Worm (Caenorhabditis elegans) whole organism, mixed stage, embryonic: ENCODE measurements around the gene lact-6.

ENCODE experiments used
- bed-3 ChIP-seq: fragments of 200-800 bp; sonication (Bioruptor generic); optimal IDR thresholded peaks from 3 replicates; lab custom pipeline; 2018; ENCODE audit warnings: mild to moderate bottlenecking, missing genetic modification characterization, moderate library complexity, missing compliant biosample characterization
- blmp-1 ChIP-seq: fragments of 150-350 bp; optimal IDR thresholded peaks from 2 replicates; lab custom pipeline; 2014; ENCODE audit warnings: missing biosample characterization, missing genetic modification characterization
- ceh-39 ChIP-seq: fragments of 150-350 bp; optimal IDR thresholded peaks from 2 replicates; lab custom pipeline; 2014; ENCODE audit warnings: missing biosample characterization, missing genetic modification characterization
- ceh-43 ChIP-seq: fragments of 200-800 bp; sonication (Bioruptor generic); optimal IDR thresholded peaks from 2 replicates; lab custom pipeline; 2018; ENCODE audit warnings: mild to moderate bottlenecking, missing genetic modification characterization, moderate library complexity, missing compliant biosample characterization
- ceh-83 ChIP-seq: fragments of 200-800 bp; sonication (Bioruptor generic); optimal IDR thresholded peaks from 2 replicates; lab custom pipeline; 2018; ENCODE audit warnings: mild to moderate bottlenecking, missing genetic modification characterization, missing compliant biosample characterization
- ces-1 ChIP-seq: fragments of 150-350 bp; optimal IDR thresholded peaks from 2 replicates; lab custom pipeline; 2014; ENCODE audit warnings: missing biosample characterization, missing genetic modification reagents, missing genetic modification characterization
- cnd-1 ChIP-seq: fragments of 200-800 bp; sonication (Bioruptor generic); optimal IDR thresholded peaks from 2 replicates; lab custom pipeline; 2018; ENCODE audit warnings: mild to moderate bottlenecking, missing genetic modification characterization, missing compliant biosample characterization
- drap-1 ChIP-seq: fragments of 200-800 bp; sonication (Bioruptor generic); optimal IDR thresholded peaks from 3 replicates; lab custom pipeline; 2018; ENCODE audit warnings: mild to moderate bottlenecking, missing genetic modification characterization, missing compliant biosample characterization
- elt-3 ChIP-seq: fragments of 150-350 bp; optimal IDR thresholded peaks from 2 replicates; lab custom pipeline; 2014; ENCODE audit warnings: missing biosample characterization, missing genetic modification characterization
- flh-1 ChIP-seq: fragments of 200-800 bp; sonication (Bioruptor generic); optimal IDR thresholded peaks from 2 replicates; lab custom pipeline; 2018; ENCODE audit warnings: mild to moderate bottlenecking, missing genetic modification characterization, moderate library complexity, missing compliant biosample characterization
- ham-2 ChIP-seq: fragments of 200-800 bp; sonication (Bioruptor generic); optimal IDR thresholded peaks from 2 replicates; lab custom pipeline; 2018; ENCODE audit warnings: mild to moderate bottlenecking, missing genetic modification characterization, missing compliant biosample characterization
- hlh-1 ChIP-seq: fragments of 150-350 bp; optimal IDR thresholded peaks from 2 replicates; lab custom pipeline; 2014; ENCODE audit warnings: missing biosample characterization, missing genetic modification reagents, missing genetic modification characterization
- lin-13 ChIP-seq: fragments of 150-350 bp; optimal IDR thresholded peaks from 2 replicates; lab custom pipeline; 2014; ENCODE audit warnings: missing biosample characterization, missing genetic modification characterization
- lsy-2 ChIP-seq: fragments of 150-350 bp; optimal IDR thresholded peaks from 2 replicates; lab custom pipeline; 2014; ENCODE audit warnings: missing biosample characterization, missing genetic modification characterization
- mab-5 ChIP-seq: fragments of 150-350 bp; optimal IDR thresholded peaks from 2 replicates; lab custom pipeline; 2014; ENCODE audit warnings: missing biosample characterization, missing genetic modification characterization
- mep-1 ChIP-seq: fragments of 150-350 bp; optimal IDR thresholded peaks from 2 replicates; lab custom pipeline; 2017; ENCODE audit warnings: missing biosample characterization, missing genetic modification reagents, missing genetic modification characterization, inconsistent platforms
- nhr-12 ChIP-seq: fragments of 150-350 bp; optimal IDR thresholded peaks from 2 replicates; lab custom pipeline; 2014; ENCODE audit warnings: missing biosample characterization, missing genetic modification characterization
- nhr-2 ChIP-seq: fragments of 150-350 bp; optimal IDR thresholded peaks from 2 replicates; lab custom pipeline; 2014; ENCODE audit warnings: missing biosample characterization, missing genetic modification characterization
- nhr-237 ChIP-seq: fragments of 150-350 bp; optimal IDR thresholded peaks from 2 replicates; lab custom pipeline; 2014; ENCODE audit warnings: missing biosample characterization, missing genetic modification characterization
- nhr-28 ChIP-seq: fragments of 150-350 bp; optimal IDR thresholded peaks from 2 replicates; lab custom pipeline; 2014; ENCODE audit warnings: missing biosample characterization, missing genetic modification characterization
- nhr-76 ChIP-seq: sonication (generic microtip); optimal IDR thresholded peaks from 2 replicates; lab custom pipeline; 2017; ENCODE audit warnings: missing biosample characterization, missing genetic modification characterization
- snpc-4 ChIP-seq: fragments of 150-350 bp; optimal IDR thresholded peaks from 2 replicates; lab custom pipeline; 2014; ENCODE audit warnings: missing biosample characterization, missing genetic modification characterization
- sptf-1 ChIP-seq: sonication (generic microtip); optimal IDR thresholded peaks from 2 replicates; lab custom pipeline; 2017; ENCODE audit warnings: mild to moderate bottlenecking, missing genetic modification characterization, moderate library complexity, missing compliant biosample characterization
- tbx-8 ChIP-seq: fragments of 200-800 bp; sonication (Bioruptor generic); optimal IDR thresholded peaks from 2 replicates; lab custom pipeline; 2018; ENCODE audit warnings: mild to moderate bottlenecking, missing genetic modification characterization, moderate library complexity, missing compliant biosample characterization
- unc-120 ChIP-seq: sonication (generic microtip); optimal IDR thresholded peaks from 2 replicates; lab custom pipeline; 2017; ENCODE audit warnings: missing genetic modification characterization, missing compliant biosample characterization; ENCODE audit not compliant: poor library complexity, severe bottlenecking
- unc-39 ChIP-seq: fragments of 150-350 bp; optimal IDR thresholded peaks from 2 replicates; lab custom pipeline; 2014; ENCODE audit warnings: missing biosample characterization, missing genetic modification characterization
- zip-8 ChIP-seq: fragments of 150-350 bp; optimal IDR thresholded peaks from 2 replicates; lab custom pipeline; 2014; ENCODE audit warnings: missing biosample characterization, missing genetic modification characterization

Gene lact-6

ce11 chrIV:17432223-17432826, 1.1 kb upstream of the lact-6 start:
- TF ChIP-seq unc-120 (no peak), ceh-39 (tag; lab: Kevin White, UChicago) (no peak), nhr-237 (tag; lab: Kevin White, UChicago) (no peak), nhr-12 (tag; lab: Kevin White, UChicago) (no peak), nhr-76 (no peak), bed-3 (GFP tag; lab: Kevin White, UChicago) (no peak), hlh-1 (tag; lab: Kevin White, UChicago) (no peak), nhr-2 (tag; lab: Kevin White, UChicago) (no peak), nhr-28 (tag; lab: Kevin White, UChicago) (no peak), unc-39 (no peak), flh-1 (GFP tag; lab: Kevin White, UChicago) (no peak), elt-3 (no peak), drap-1 (GFP tag; lab: Kevin White, UChicago) (no peak), cnd-1 (tag; lab: Kevin White, UChicago) (no peak), snpc-4 (tag; lab: Kevin White, UChicago) (no peak)

- TF ChIP-seq bed-3 (GFP tag; lab: Kevin White, UChicago): no peak
- TF ChIP-seq ceh-83: no peak
- no peak for TF ChIP-seq lsy-2 (tag; lab: Kevin White, UChicago)
- TF ChIP-seq nhr-28 (tag; lab: Kevin White, UChicago): no peak
- TF ChIP-seq nhr-237 (tag; lab: Kevin White, UChicago): no peak
Observed at ce11 chrIV:17427423-17427822, 3.8 kb downstream of the lact-6 start, which contains the start of gene C06A12.3. TSS of gene C06A12.3 (plus strand) at chrIV:17427723.

- TF ChIP-seq ham-2 (GFP tag; lab: Kevin White, UChicago) (no peak), ces-1 (peak; percentile 17)
Observed at ce11 chrIV:17426970-17427369, 4.2 kb downstream of the lact-6 start.

- TF ChIP-seq elt-3 (no peak), ceh-43 (GFP tag; lab: Kevin White, UChicago) (no peak), mep-1 (tag; lab: Kevin White, UChicago) (no peak), lin-13 (tag; lab: Kevin White, UChicago) (no peak), cnd-1 (tag; lab: Kevin White, UChicago) (no peak), ceh-39 (tag; lab: Kevin White, UChicago) (no peak), snpc-4 (tag; lab: Kevin White, UChicago) (no peak)
Observed at ce11 chrIV:17417723-17418122, 13.5 kb downstream of the lact-6 start, which contains the start of gene npr-26. TSS of gene npr-26 (minus strand) at chrIV:17417823.

ce11 chrIV:17413343-17413742, 17.8 kb downstream of the lact-6 start:
- no peak for TF ChIP-seq mep-1 (tag; lab: Kevin White, UChicago)
- TF ChIP-seq sptf-1 (tag; lab: Kevin White, UChicago): no peak
- no peak for TF ChIP-seq drap-1 (GFP tag; lab: Kevin White, UChicago)
- no peak for TF ChIP-seq unc-120
- no peak for TF ChIP-seq nhr-12 (tag; lab: Kevin White, UChicago)
- TF ChIP-seq ham-2 (GFP tag; lab: Kevin White, UChicago): no peak
- no peak for TF ChIP-seq flh-1 (GFP tag; lab: Kevin White, UChicago)
- no peak for TF ChIP-seq lin-13 (tag; lab: Kevin White, UChicago)
- TF ChIP-seq tbx-8 (GFP tag; lab: Kevin White, UChicago): no peak
- TF ChIP-seq zip-8 (tag; lab: Kevin White, UChicago): no peak
- TF ChIP-seq hlh-1 (tag; lab: Kevin White, UChicago): no peak
- no peak for TF ChIP-seq ceh-83

- TF ChIP-seq nhr-237 (tag; lab: Kevin White, UChicago) (no peak), mab-5 (tag; lab: Kevin White, UChicago) (no peak), unc-120 (no peak), nhr-12 (tag; lab: Kevin White, UChicago) (no peak), tbx-8 (GFP tag; lab: Kevin White, UChicago) (no peak), unc-39 (no peak), nhr-76 (no peak), blmp-1 (tag; lab: Kevin White, UChicago) (no peak)
Observed at ce11 chrIV:17407491-17407890, 23.7 kb downstream of the lact-6 start, which contains the start of gene T02D1.9. TSS of gene T02D1.9 (minus strand) at chrIV:17407591.
